Worm (Caenorhabditis elegans): ENCODE results near the gene W02B12.16.

Gene W02B12.16

DNA sequence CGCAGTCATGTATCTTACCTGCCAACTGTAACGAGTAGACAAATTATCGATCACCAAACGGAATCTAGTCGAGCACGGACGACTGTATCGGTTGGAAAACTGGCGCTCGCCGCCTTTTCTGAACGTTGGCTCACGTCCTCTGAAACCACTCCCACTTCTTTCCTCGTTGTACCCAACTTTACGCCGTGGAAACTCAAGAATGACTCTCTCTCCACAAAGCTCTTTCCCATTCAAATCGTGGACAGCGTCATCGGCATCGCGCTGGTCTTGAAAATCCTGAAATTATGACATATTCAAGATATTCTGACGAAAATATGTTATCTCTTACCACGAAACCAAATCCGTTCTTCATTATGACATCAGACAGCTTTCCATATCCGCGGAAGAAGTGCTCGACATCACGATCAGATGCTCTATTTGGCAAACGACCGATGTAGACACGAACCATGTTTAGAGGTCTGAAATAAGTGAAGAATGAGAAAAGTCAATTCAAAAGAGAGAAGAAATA lies 23.8 kb downstream of the W02B12.16 start, which contains the start of gene rsp-2:
rsp-2 (minus strand) TSS at position 458 of the 508 bp plus-strand sequence.
- no peak for TF ChIP-seq nhr-23 (tag; optimal IDR thresholded peaks at IDR 0.05)

DNA sequence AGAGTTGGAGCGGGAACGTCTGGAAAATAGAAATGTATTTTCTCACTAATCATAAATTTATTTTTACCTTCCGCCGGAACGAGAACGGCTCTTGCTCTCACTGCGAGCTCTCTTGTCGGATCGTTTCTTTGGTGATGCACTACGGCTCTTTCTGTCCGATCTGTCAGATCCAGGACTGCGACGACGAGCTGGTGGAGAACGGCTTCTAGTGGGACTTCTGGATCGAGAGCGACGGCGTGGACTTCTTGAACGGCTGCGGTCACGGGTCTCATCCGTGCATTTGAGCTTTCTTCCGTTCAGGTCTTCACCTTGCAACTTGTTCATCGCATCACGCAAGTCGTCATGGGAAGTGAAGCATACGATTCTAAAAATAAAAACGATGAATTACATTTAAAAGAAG lies 24.6 kb downstream of the W02B12.16 start:
- no peak for TF ChIP-seq tbx-2 (tag; optimal IDR thresholded peaks at IDR 0.05)
- no peak for TF ChIP-seq daf-12 (tag; optimal IDR thresholded peaks at IDR 0.05)
- no peak for TF ChIP-seq ceh-16 (tag; optimal IDR thresholded peaks at IDR 0.05)
- no peak for TF ChIP-seq nfya-1 (tag; optimal IDR thresholded peaks at IDR 0.05; ENCODE audit: insufficient read depth)
- no peak for TF ChIP-seq aly-2 (tag; optimal IDR thresholded peaks at IDR 0.05)
- no peak for TF ChIP-seq lsy-12 (tag; optimal IDR thresholded peaks at IDR 0.05)
- TF ChIP-seq jun-1 (tag; optimal IDR thresholded peaks at IDR 0.05) = no peak
- TF ChIP-seq R02D3.7 (tag; optimal IDR thresholded peaks at IDR 0.05) = no peak
- no peak for TF ChIP-seq nhr-76 (tag; optimal IDR thresholded peaks at IDR 0.05)
- TF ChIP-seq nhr-11 (tag; optimal IDR thresholded peaks at IDR 0.05) = no peak
- no peak for TF ChIP-seq eor-1 (tag; optimal IDR thresholded peaks at IDR 0.05)
- TF ChIP-seq fkh-10 (GFP tag; optimal IDR thresholded peaks at IDR 0.05) = no peak
- TF ChIP-seq elt-1 (tag; optimal IDR thresholded peaks at IDR 0.05) = no peak
- no peak for TF ChIP-seq fkh-2 (tag; optimal IDR thresholded peaks at IDR 0.05)
- no peak for TF ChIP-seq skn-1 (tag; optimal IDR thresholded peaks at IDR 0.05)
- no peak for TF ChIP-seq elt-2 (tag; optimal IDR thresholded peaks at IDR 0.05)

DNA sequence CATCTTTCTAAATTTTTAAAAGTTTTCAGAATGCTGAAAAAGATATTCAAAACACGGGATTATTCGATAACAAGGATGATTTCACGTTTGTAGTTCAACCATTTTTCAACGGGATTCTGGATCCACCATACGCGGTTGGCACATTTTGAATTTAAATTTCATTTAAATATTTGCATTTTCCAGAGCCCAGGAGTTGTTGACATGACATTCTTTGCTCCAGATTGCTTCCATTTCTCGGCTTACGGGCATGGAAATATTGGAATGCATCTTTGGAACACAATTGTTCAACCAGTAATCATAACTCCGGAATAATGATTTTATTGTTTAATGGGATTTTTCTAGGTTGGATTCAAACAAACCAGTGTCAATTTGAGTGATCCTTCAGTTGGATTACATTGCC lies 25.4 kb downstream of the W02B12.16 start:
- TF ChIP-seq nhr-25 (tag; optimal IDR thresholded peaks at IDR 0.05) (no peak), lin-39 (tag; optimal IDR thresholded peaks at IDR 0.05) (no peak), zag-1 (tag; optimal IDR thresholded peaks at IDR 0.05) (no peak), sea-2 (GFP tag; optimal IDR thresholded peaks at IDR 0.05) (no peak), nhr-43 (tag; optimal IDR thresholded peaks at IDR 0.05; ENCODE audit: poor library complexity, severe bottlenecking) (no peak), egl-5 (tag; optimal IDR thresholded peaks at IDR 0.05) (no peak), ama-1 (optimal IDR thresholded peaks at IDR 0.05) (no peak), lin-15B (tag; optimal IDR thresholded peaks at IDR 0.05) (no peak), fkh-10 (GFP tag; optimal IDR thresholded peaks at IDR 0.05) (no peak), ztf-11 (tag; optimal IDR thresholded peaks at IDR 0.05) (no peak), nhr-237 (tag; optimal IDR thresholded peaks at IDR 0.05) (no peak), nhr-77 (tag; optimal IDR thresholded peaks at IDR 0.05) (no peak), unc-62 (GFP tag; optimal IDR thresholded peaks at IDR 0.05) (no peak), pha-4 (tag; optimal IDR thresholded peaks at IDR 0.05) (no peak)

DNA sequence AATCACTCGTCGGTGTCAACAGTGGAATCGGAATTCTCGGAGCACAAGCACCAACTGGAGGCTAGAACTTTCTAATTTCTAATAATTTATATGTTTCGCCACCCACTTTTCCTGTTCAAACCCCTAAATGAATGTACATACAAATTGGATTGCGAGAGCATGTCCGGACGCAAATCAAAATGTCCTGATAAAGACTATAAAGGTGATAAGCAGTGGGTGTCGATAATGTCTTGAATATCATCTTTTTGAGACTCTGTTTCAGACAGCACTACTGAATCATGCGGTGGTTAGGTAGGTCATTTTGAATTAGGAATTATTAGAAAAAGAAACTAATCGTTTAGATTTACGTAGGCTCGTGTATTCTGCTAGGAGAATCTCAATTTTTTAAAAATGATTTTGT lies 27.6 kb downstream of the W02B12.16 start, which contains the start of gene W02B12.1:
W02B12.1 (plus strand) TSS at position 269 of the 400 bp plus-strand sequence.
- TF ChIP-seq ztf-11 (tag; optimal IDR thresholded peaks at IDR 0.05) (no peak), ceh-9 (tag; optimal IDR thresholded peaks at IDR 0.05) (no peak), R02D3.7 (tag; optimal IDR thresholded peaks at IDR 0.05) (no peak), lin-39 (tag; optimal IDR thresholded peaks at IDR 0.05) (no peak), zag-1 (tag; optimal IDR thresholded peaks at IDR 0.05) (no peak), pqm-1 (tag; optimal IDR thresholded peaks at IDR 0.05) (peak; percentile 72), ztf-4 (tag; optimal IDR thresholded peaks at IDR 0.05) (no peak), nhr-76 (tag; optimal IDR thresholded peaks at IDR 0.05) (no peak), elt-2 (tag; optimal IDR thresholded peaks at IDR 0.05) (peak; percentile 77), nhr-11 (tag; optimal IDR thresholded peaks at IDR 0.05) (no peak), mml-1 (tag; optimal IDR thresholded peaks at IDR 0.05) (no peak), nhr-23 (tag; optimal IDR thresholded peaks at IDR 0.05) (no peak), jun-1 (tag; optimal IDR thresholded peaks at IDR 0.05) (no peak), nhr-77 (tag; optimal IDR thresholded peaks at IDR 0.05) (no peak), ceh-28 (tag; optimal IDR thresholded peaks at IDR 0.05) (no peak)

DNA sequence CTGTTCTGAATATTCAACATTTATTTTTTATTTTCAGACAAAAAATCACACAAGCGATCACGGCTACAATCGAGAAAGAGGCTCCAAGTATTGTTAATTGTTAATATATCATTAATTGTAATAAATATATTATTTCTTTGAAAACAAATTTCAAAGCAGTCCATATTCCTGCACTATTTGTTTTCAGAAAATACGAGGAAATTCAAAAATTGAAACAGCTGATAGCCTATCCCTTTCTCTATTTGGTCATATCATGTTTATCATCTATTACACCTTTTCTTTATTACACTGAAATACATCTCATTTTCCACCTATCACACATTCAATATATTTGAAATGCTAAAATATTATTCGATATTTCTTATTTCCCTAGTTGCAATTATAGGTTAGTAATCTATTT lies 31.3 kb downstream of the W02B12.16 start, which contains the start of gene W02B12.13:
W02B12.13 (plus strand) TSS at position 301 of the 400 bp plus-strand sequence.
- TF ChIP-seq elt-3 (tag; optimal IDR thresholded peaks at IDR 0.05) (no peak), egl-5 (tag; optimal IDR thresholded peaks at IDR 0.05) (no peak), nhr-76 (tag; optimal IDR thresholded peaks at IDR 0.05) (no peak), ZK546.5 (tag; optimal IDR thresholded peaks at IDR 0.05) (no peak), lsy-12 (tag; optimal IDR thresholded peaks at IDR 0.05) (no peak), nhr-23 (tag; optimal IDR thresholded peaks at IDR 0.05) (no peak), fos-1 (tag; optimal IDR thresholded peaks at IDR 0.05) (no peak), lin-39 (tag; optimal IDR thresholded peaks at IDR 0.05) (no peak), elt-2 (tag; optimal IDR thresholded peaks at IDR 0.05) (no peak), eor-1 (tag; optimal IDR thresholded peaks at IDR 0.05) (no peak), hmg-11 (tag; optimal IDR thresholded peaks at IDR 0.05) (no peak), nhr-11 (tag; optimal IDR thresholded peaks at IDR 0.05) (no peak), R02D3.7 (tag; optimal IDR thresholded peaks at IDR 0.05) (no peak), ama-1 (optimal IDR thresholded peaks at IDR 0.05) (no peak), sea-2 (GFP tag; optimal IDR thresholded peaks at IDR 0.05) (no peak), nhr-77 (tag; optimal IDR thresholded peaks at IDR 0.05) (no peak)
